Worm (Caenorhabditis elegans): ENCODE results near the gene dyc-1.
A peak's percentile ranks its signal among the peaks of the same experiment; 100 is the strongest.

dyc-1 gene

ce11 chrX:14090990-14091389 lies 41.7 kb downstream of the dyc-1 start:
- TF ChIP-seq unc-86 (tag; optimal IDR thresholded peaks at IDR 0.05) (no peak), fkh-6 (tag; optimal IDR thresholded peaks at IDR 0.05) (no peak), Y22D7AL.16 (tag; optimal IDR thresholded peaks at IDR 0.05) (no peak), pax-1 (tag; optimal IDR thresholded peaks at IDR 0.05) (no peak), syd-9 (tag; optimal IDR thresholded peaks at IDR 0.05) (no peak), hlh-13 (GFP tag; optimal IDR thresholded peaks at IDR 0.05) (no peak), gmeb-2 (tag; optimal IDR thresholded peaks at IDR 0.05) (no peak), lim-6 (tag; optimal IDR thresholded peaks at IDR 0.05) (no peak), lin-11 (tag; optimal IDR thresholded peaks at IDR 0.05) (no peak), pag-3 (tag; optimal IDR thresholded peaks at IDR 0.05; ENCODE audit: borderline replicate concordance) (no peak), npax-4 (tag; optimal IDR thresholded peaks at IDR 0.05) (no peak), dmd-4 (tag; optimal IDR thresholded peaks at IDR 0.05; ENCODE audit: borderline replicate concordance) (no peak), ceh-6 (GFP tag; optimal IDR thresholded peaks at IDR 0.05) (no peak), ceh-30 (tag; optimal IDR thresholded peaks at IDR 0.05) (no peak), sox-4 (tag; optimal IDR thresholded peaks at IDR 0.05) (no peak), ceh-14 (tag; optimal IDR thresholded peaks at IDR 0.05) (no peak), ets-4 (tag; optimal IDR thresholded peaks at IDR 0.05) (no peak)

DNA sequence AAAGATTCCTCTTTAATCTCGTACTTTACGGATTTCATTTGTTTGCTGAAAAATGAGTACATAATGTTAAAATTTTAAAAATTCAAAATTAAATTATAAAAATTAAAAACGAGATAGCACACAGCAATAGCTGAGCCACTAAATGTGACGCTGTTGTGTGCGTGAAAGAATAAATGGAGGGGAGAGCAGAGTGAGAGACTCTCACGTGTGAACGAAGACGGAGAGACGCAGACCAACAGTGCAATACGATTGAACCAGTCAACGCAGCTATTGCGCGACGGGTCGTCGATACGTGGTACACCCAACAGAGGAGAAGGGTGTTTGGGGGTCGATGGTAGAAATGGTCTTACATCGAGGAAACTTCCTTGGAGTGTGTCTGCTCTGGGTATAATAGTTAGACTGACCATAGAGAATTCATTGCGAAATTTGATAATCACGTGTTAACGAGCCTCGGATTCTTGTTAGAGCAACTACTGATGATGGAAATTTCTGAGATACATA lies 49.3 kb downstream of the dyc-1 start, which contains the start of gene F16B12.4:
TSS of gene F16B12.4 (minus strand) at position 51 of the 501 bp plus-strand sequence.
- TF ChIP-seq ref-2 (tag; optimal IDR thresholded peaks at IDR 0.05), result no peak
- TF ChIP-seq sdc-2 (tag; optimal IDR thresholded peaks at IDR 0.05), result peak; percentile 1
- no peak for TF ChIP-seq ceh-24 (tag; optimal IDR thresholded peaks at IDR 0.05)
- no peak for TF ChIP-seq npax-4 (tag; optimal IDR thresholded peaks at IDR 0.05)
- TF ChIP-seq che-1 (tag; optimal IDR thresholded peaks at IDR 0.05), result no peak
- TF ChIP-seq hlh-30 (tag; optimal IDR thresholded peaks at IDR 0.05; ENCODE audit: insufficient read depth), result peak; percentile 73
- no peak for TF ChIP-seq ama-1 (optimal IDR thresholded peaks at IDR 0.05)
- TF ChIP-seq C08G9.2 (tag; optimal IDR thresholded peaks at IDR 0.05), result no peak
- TF ChIP-seq nfya-1 (tag; optimal IDR thresholded peaks at IDR 0.05), result peak; percentile 61
- TF ChIP-seq ceh-31 (tag; optimal IDR thresholded peaks at IDR 0.05), result peak; percentile 24

DNA sequence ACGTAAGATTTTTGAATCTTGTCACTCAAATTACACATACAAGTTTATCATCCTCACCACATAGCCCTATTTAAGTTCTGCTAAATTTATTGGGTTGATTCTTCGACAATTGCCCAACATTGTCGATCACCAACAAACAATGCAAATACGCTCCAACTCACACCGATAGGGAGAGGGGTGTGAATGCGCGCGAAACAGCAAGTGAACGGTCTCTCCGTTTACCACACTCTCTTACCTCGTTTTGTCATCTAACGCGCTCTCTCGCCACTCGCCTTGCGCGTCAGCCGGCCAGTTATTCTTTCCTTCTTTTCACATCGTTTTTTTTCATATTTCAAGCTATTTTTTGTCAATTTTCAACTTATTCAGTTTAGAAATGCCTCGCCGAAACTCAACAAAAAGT lies 52.7 kb downstream of the dyc-1 start, which contains the start of gene F16B12.6:
TSS of gene F16B12.6 (plus strand) at position 331 of the 400 bp plus-strand sequence.
- TF ChIP-seq hlh-30 (tag; optimal IDR thresholded peaks at IDR 0.05; ENCODE audit: insufficient read depth) (peak; percentile 57), nfya-1 (tag; optimal IDR thresholded peaks at IDR 0.05) (peak; percentile 70), ets-4 (tag; optimal IDR thresholded peaks at IDR 0.05) (no peak), rnt-1 (tag; optimal IDR thresholded peaks at IDR 0.05) (peak; percentile 50), ceh-14 (tag; optimal IDR thresholded peaks at IDR 0.05) (peak; percentile 11), ceh-24 (tag; optimal IDR thresholded peaks at IDR 0.05) (no peak), tbx-2 (tag; optimal IDR thresholded peaks at IDR 0.05) (peak; percentile 94), tbx-7 (tag; optimal IDR thresholded peaks at IDR 0.05) (no peak), ceh-22 (tag; optimal IDR thresholded peaks at IDR 0.05) (peak; percentile 10), dmd-4 (tag; optimal IDR thresholded peaks at IDR 0.05; ENCODE audit: borderline replicate concordance) (peak; percentile 12), ceh-48 (tag; optimal IDR thresholded peaks at IDR 0.05) (peak; percentile 2), ceh-18 (tag; optimal IDR thresholded peaks at IDR 0.05) (peak; percentile 74), lim-6 (tag; optimal IDR thresholded peaks at IDR 0.05) (no peak), ref-2 (tag; optimal IDR thresholded peaks at IDR 0.05) (peak; percentile 30), fax-1 (tag; optimal IDR thresholded peaks at IDR 0.05) (no peak), ceh-31 (tag; optimal IDR thresholded peaks at IDR 0.05) (peak; percentile 83), sdc-2 (tag; optimal IDR thresholded peaks at IDR 0.05) (peak; percentile 82), unc-55 (GFP tag; optimal IDR thresholded peaks at IDR 0.05) (peak; percentile 16), unc-42 (tag; optimal IDR thresholded peaks at IDR 0.05) (peak; percentile 73), ceh-34 (tag; optimal IDR thresholded peaks at IDR 0.05) (peak; percentile 57), ceh-9 (tag; optimal IDR thresholded peaks at IDR 0.05) (no peak), elt-2 (tag; optimal IDR thresholded peaks at IDR 0.05) (peak; percentile 36), ceh-6 (GFP tag; optimal IDR thresholded peaks at IDR 0.05) (peak; percentile 36)
